Worm (Caenorhabditis elegans) whole organism, L3 larva: Measurements from ENCODE around the gene dars-1.

Experiments
- ceh-9 ChIP-seq: sonication (generic microtip); optimal IDR thresholded peaks from 2 replicates; lab custom pipeline; 2018; ENCODE audit warnings: missing biosample characterization, missing genetic modification characterization
- fos-1 ChIP-seq: fragments of 150-350 bp; optimal IDR thresholded peaks from 2 replicates; lab custom pipeline; 2014; ENCODE audit warnings: missing biosample characterization, missing genetic modification characterization
- lsy-12 ChIP-seq: sonication (generic microtip); optimal IDR thresholded peaks from 2 replicates; lab custom pipeline; 2016; ENCODE audit warnings: mild to moderate bottlenecking, missing genetic modification characterization, missing compliant biosample characterization
- nhr-77 ChIP-seq: fragments of 150-350 bp; optimal IDR thresholded peaks from 2 replicates; lab custom pipeline; 2014; ENCODE audit warnings: missing biosample characterization, missing genetic modification characterization
- pqm-1 ChIP-seq: fragments of 150-350 bp; optimal IDR thresholded peaks from 2 replicates; lab custom pipeline; 2017; ENCODE audit warnings: missing biosample characterization, missing genetic modification characterization, inconsistent platforms

DNA sequence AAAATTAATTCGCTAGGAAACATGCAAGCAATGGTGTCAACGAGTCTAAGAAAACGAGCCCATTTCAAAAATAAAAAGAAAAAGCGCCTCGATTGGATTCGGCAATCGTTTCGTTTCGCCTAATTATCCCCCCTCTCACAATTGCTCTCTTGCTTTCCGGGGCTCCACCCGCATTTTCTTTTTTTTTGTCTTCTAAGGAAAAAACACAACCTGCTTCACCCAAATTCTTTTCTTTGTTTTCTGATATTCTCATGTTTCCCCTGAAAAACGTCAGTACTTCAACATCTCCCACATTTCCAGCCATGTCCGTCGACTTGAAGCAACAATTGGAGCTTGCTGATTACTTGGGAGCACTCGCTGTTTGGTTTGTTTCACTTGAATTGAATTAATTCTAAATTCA, 2.6 kb downstream of the dars-1 start, which contains the start of gene nlp-36:
- no peak for TF ChIP-seq lsy-12
- no peak for TF ChIP-seq ceh-9 (tag; lab: Kevin White, UChicago)
- no peak for TF ChIP-seq pqm-1 (tag; lab: Kevin White, UChicago)
- TF ChIP-seq nhr-77 (tag; lab: Kevin White, UChicago) = no peak
- TF ChIP-seq fos-1 (tag; lab: Kevin White, UChicago) = no peak
